Fruit fly (Drosophila melanogaster): Measurements from ENCODE around the gene mRRF1.

Gene mRRF1

dm6 chr3L:9410754-9411423 is 46.7 kb downstream of the mRRF1 start, which contains the start of the genes CG4022 and Cpsf5 (continued):
- TF ChIP-seq CG32006 (GFP tag; optimal IDR thresholded peaks at IDR 0.05) (peak; percentile 82), CG7368 (GFP tag; optimal IDR thresholded peaks at IDR 0.05) (peak; percentile 56), CG11902 (GFP tag; optimal IDR thresholded peaks at IDR 0.05) (peak; percentile 4), CG6808 (GFP tag; optimal IDR thresholded peaks at IDR 0.05) (peak; percentile 36), dac (GFP tag; optimal IDR thresholded peaks at IDR 0.05) (no peak), CG11762 (GFP tag; optimal IDR thresholded peaks at IDR 0.05; ENCODE audit: insufficient read depth) (peak; percentile 45), achi (GFP tag; optimal IDR thresholded peaks at IDR 0.05) (peak; percentile 77), CG9139 (GFP tag; optimal IDR thresholded peaks at IDR 0.05) (no peak), Met (GFP tag; optimal IDR thresholded peaks at IDR 0.05) (peak; percentile 74)
